Worm (Caenorhabditis elegans) whole organism, L4/young adult: Measurements from ENCODE around the gene M106.3.

Source experiments
- W03F9.2 ChIP-seq: fragments of 150-350 bp; optimal IDR thresholded peaks from 2 replicates; lab custom pipeline; 2014; ENCODE audit warnings: missing biosample characterization, missing genetic modification characterization
- him-1 ChIP-seq: sonication (generic microtip); optimal IDR thresholded peaks from 2 replicates; lab custom pipeline; 2016; ENCODE audit warnings: missing genotype, missing genetic modification reagents, missing genetic modification characterization, missing compliant biosample characterization

DNA sequence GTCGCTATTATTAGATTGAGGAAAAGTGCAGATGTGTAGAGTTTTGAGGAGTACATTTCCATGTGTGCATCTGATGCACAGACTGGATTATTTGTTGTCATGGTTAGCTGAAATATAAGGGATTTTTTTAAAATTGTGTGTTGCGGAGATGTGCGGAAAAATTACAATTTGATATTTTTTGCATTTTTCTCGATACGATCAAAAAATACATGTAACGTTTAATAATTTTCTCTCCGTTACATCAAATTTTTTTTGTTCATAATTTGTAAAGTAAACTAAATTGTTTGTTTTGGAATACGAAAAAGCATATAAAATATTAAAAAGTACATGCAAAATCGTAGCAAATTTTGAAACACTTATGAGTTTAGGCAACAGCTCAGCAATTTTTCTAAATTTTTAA lies 49.5 kb upstream of the M106.3 start, which contains the start of gene sra-11:
- no peak for TF ChIP-seq W03F9.2 (tag; lab: Kevin White, UChicago)
- no peak for TF ChIP-seq him-1
